Worm (Caenorhabditis elegans): ENCODE measurements around the gene kbp-2.

kbp-2 gene

DNA sequence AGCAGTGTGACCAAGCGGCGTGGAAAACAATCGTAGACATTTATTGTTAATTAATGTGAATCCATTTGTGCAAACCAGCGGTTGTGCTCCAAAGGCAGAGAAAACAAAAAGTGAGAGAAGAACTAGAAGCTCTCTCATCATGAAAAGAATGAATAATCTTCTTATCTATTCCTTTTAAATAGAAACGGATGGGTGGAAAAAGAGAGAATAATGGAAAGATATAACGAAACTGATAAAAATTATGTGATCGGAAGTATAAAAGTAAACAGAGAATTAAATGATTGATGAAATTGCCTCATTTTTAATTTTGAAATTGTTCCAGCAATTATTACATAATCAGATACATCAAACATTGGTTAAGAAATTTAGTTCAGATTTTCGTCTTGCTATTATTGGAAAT, 20.3 kb downstream of the kbp-2 start, which contains the start of gene clec-5:
TSS of gene clec-5 (minus strand) at position 178 of the 400 bp plus-strand sequence.
- TF ChIP-seq alr-1 (tag; optimal IDR thresholded peaks at IDR 0.05) (no peak), sma-9 (GFP tag; optimal IDR thresholded peaks at IDR 0.05) (no peak), sma-9 (tag; optimal IDR thresholded peaks at IDR 0.05) (no peak), fos-1 (tag; optimal IDR thresholded peaks at IDR 0.05) (peak; percentile 77)

DNA sequence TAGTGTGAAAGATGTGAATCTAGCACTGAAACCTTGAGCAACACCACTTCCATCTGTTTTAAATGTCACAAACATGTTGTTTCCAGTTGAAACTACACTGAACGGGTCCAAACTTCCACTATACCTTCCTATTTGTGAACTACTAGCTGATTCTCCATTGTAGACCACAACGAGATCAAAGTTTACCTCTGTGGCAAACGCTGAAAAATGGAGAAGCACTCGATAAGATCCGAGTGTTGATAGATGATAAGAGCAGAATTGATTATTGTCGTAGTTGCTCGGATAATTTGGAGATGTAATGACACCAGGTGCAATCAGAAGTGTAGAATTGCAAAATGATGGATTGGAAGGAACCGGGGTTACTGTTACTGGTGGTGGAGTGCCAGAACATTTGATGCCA, 21.7 kb downstream of the kbp-2 start:
- TF ChIP-seq fos-1 (tag; optimal IDR thresholded peaks at IDR 0.05) (peak; percentile 24), R02D3.7 (tag; optimal IDR thresholded peaks at IDR 0.05) (no peak)

DNA sequence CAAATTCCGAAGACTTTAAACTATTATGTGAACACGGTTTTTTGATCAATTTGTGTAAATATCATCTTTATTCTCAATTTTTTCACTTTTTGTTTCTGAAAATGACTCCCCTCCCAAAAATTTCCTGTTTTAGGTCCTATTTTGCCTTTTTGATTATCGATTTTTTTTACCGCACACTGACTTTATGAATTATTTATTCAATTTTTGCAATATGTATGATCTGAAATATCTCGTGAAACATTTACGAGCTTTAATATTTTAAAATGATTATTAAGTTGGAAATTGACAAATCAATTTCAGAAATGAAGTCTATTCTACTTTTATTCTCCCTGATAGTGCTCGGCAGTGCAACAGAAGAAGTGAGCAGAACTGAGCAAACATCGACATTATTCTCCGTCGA, 24.2 kb downstream of the kbp-2 start, which contains the start of gene C35D10.1:
TSS of gene C35D10.1 (plus strand) at position 301 of the 400 bp plus-strand sequence.
- TF ChIP-seq Y55F3AM.14 (GFP tag; optimal IDR thresholded peaks at IDR 0.05) (no peak), zag-1 (tag; optimal IDR thresholded peaks at IDR 0.05) (no peak), ztf-1 (GFP tag; conservative IDR thresholded peaks at IDR 0.05) (no peak), F13H6.1 (tag; optimal IDR thresholded peaks at IDR 0.05) (no peak), nhr-25 (tag; optimal IDR thresholded peaks at IDR 0.05) (no peak), dmd-4 (tag; optimal IDR thresholded peaks at IDR 0.05) (no peak), snpc-4 (tag; optimal IDR thresholded peaks at IDR 0.05) (no peak), mdl-1 (tag; optimal IDR thresholded peaks at IDR 0.05) (no peak), nhr-23 (tag; optimal IDR thresholded peaks at IDR 0.05) (no peak), ztf-11 (tag; optimal IDR thresholded peaks at IDR 0.05) (no peak), ztf-4 (tag; optimal IDR thresholded peaks at IDR 0.05) (no peak), unc-62 (GFP tag; optimal IDR thresholded peaks at IDR 0.05) (no peak), mab-5 (tag; optimal IDR thresholded peaks at IDR 0.05) (no peak), nhr-129 (tag; optimal IDR thresholded peaks at IDR 0.05) (no peak), R02D3.7 (tag; optimal IDR thresholded peaks at IDR 0.05) (no peak), blmp-1 (tag; optimal IDR thresholded peaks at IDR 0.05; ENCODE audit: insufficient read depth) (no peak), peb-1 (tag; optimal IDR thresholded peaks at IDR 0.05) (no peak)

DNA sequence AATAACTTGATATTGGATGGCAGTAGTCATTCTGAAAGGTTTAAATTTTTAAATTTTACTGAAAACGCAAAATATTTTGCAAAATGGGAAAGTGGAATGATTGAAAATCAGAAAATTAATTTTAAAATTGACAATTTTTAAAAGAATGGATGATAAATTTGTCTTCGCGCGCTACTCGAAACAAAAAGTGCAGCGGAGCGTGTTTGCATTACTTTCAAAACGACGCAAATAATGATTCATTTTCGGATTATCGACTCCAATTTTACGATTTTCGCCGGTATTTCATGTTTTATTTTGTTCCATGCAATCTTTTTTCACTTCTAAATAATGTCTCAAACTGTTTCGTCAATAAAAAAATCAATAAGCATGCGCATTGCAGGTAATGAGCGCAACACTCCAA, 25.4 kb downstream of the kbp-2 start, which contains the start of the genes tost-1 and arx-6:
TSS of gene tost-1 (minus strand) at position 31 of the 400 bp plus-strand sequence.
TSS of gene arx-6 (plus strand) at position 378 of the 400 bp plus-strand sequence.
- TF ChIP-seq aly-2 (tag; optimal IDR thresholded peaks at IDR 0.05) (no peak), nhr-11 (tag; optimal IDR thresholded peaks at IDR 0.05) (no peak), mdl-1 (tag; optimal IDR thresholded peaks at IDR 0.05) (no peak), egl-27 (tag; optimal IDR thresholded peaks at IDR 0.05) (no peak), fos-1 (tag; optimal IDR thresholded peaks at IDR 0.05) (peak; percentile 68), ceh-82 (tag; optimal IDR thresholded peaks at IDR 0.05) (no peak), lin-11 (tag; optimal IDR thresholded peaks at IDR 0.05) (no peak), nhr-21 (tag; optimal IDR thresholded peaks at IDR 0.05) (no peak), Y55F3AM.14 (GFP tag; optimal IDR thresholded peaks at IDR 0.05) (no peak), F13H6.1 (tag; optimal IDR thresholded peaks at IDR 0.05) (peak; percentile 1), mab-5 (tag; optimal IDR thresholded peaks at IDR 0.05) (peak; percentile 15), lsy-2 (tag; optimal IDR thresholded peaks at IDR 0.05) (peak in 1 of 2 experiments; percentile 70), gmeb-1 (tag; optimal IDR thresholded peaks at IDR 0.05) (peak; percentile 88), sma-3 (GFP tag; optimal IDR thresholded peaks at IDR 0.05) (peak; percentile 13), lin-39 (tag; optimal IDR thresholded peaks at IDR 0.05) (no peak), ztf-11 (tag; optimal IDR thresholded peaks at IDR 0.05) (no peak), unc-62 (GFP tag; optimal IDR thresholded peaks at IDR 0.05) (no peak), zag-1 (tag; optimal IDR thresholded peaks at IDR 0.05) (no peak), dmd-4 (tag; optimal IDR thresholded peaks at IDR 0.05) (no peak), nhr-25 (tag; optimal IDR thresholded peaks at IDR 0.05) (no peak), unc-55 (GFP tag; optimal IDR thresholded peaks at IDR 0.05) (peak; percentile 71), nhr-77 (tag; optimal IDR thresholded peaks at IDR 0.05) (no peak), skn-1 (tag; optimal IDR thresholded peaks at IDR 0.05) (no peak), mbf-1 (tag; optimal IDR thresholded peaks at IDR 0.05) (no peak), ZK546.5 (tag; optimal IDR thresholded peaks at IDR 0.05) (no peak), ztf-4 (tag; optimal IDR thresholded peaks at IDR 0.05) (no peak), C34F6.9 (tag; optimal IDR thresholded peaks at IDR 0.05) (peak; percentile 66), nhr-129 (tag; optimal IDR thresholded peaks at IDR 0.05) (peak; percentile 54), crh-2 (tag; optimal IDR thresholded peaks at IDR 0.05) (peak; percentile 15), nhr-10 (tag; optimal IDR thresholded peaks at IDR 0.05) (no peak)
